Fruit fly (Drosophila melanogaster) whole organism, embryonic: Measurements from ENCODE around the gene Cul5.
A peak's percentile ranks its signal among the peaks of the same experiment; 100 is the strongest.

Experiments used
- Asciz ChIP-seq: fragments of 200-800 bp; sonication (Bioruptor generic); optimal IDR thresholded peaks from 2 replicates; lab custom pipeline; 2017; ENCODE audit warnings: missing biosample characterization, mild to moderate bottlenecking, missing genetic modification characterization, missing genetic modification reagents
- CG10431 ChIP-seq: fragments of 200-800 bp; sonication (Bioruptor generic); optimal IDR thresholded peaks from 3 replicates; lab custom pipeline; 2018; ENCODE audit warnings: missing biosample characterization, mild to moderate bottlenecking, missing genetic modification characterization
- CG11247 ChIP-seq: fragments of 200-800 bp; sonication (Bioruptor generic); IDR thresholded peaks from 2 replicates; pipeline ENCODE4 v1.3.6; 2022; ENCODE audit warnings: missing biosample characterization, missing genetic modification characterization
- CG12219 ChIP-seq: fragments of 200-800 bp; sonication (Bioruptor generic); optimal IDR thresholded peaks from 3 replicates; lab custom pipeline; 2018; ENCODE audit warnings: missing biosample characterization, mild to moderate bottlenecking, missing genetic modification characterization
- CG14667 ChIP-seq: fragments of 200-800 bp; sonication (Bioruptor generic); IDR thresholded peaks from 2 replicates; pipeline ENCODE4 v1.3.6; 2022; ENCODE audit warnings: missing biosample characterization, missing genetic modification characterization
- CG17385 ChIP-seq: fragments of 200-800 bp; sonication (Bioruptor generic); optimal IDR thresholded peaks from 3 replicates; lab custom pipeline; 2018; ENCODE audit warnings: missing biosample characterization, mild to moderate bottlenecking, missing genetic modification characterization
- CG18262 ChIP-seq: fragments of 200-800 bp; optimal IDR thresholded peaks from 3 replicates; lab custom pipeline; 2019; ENCODE audit warnings: missing biosample characterization, mild to moderate bottlenecking, missing genetic modification characterization, moderate library complexity
- CG33213 ChIP-seq: fragments of 200-800 bp; sonication (Bioruptor generic); optimal IDR thresholded peaks from 3 replicates; lab custom pipeline; 2016; ENCODE audit warnings: missing biosample characterization, missing genetic modification characterization
- CG34224 ChIP-seq: fragments of 200-800 bp; sonication (Bioruptor generic); IDR thresholded peaks from 3 replicates; pipeline ENCODE4 v1.3.6; 2022; ENCODE audit warnings: missing biosample characterization, missing genetic modification characterization; ENCODE audit not compliant: partially characterized antibody
- CG7372 ChIP-seq: fragments of 200-800 bp; sonication (Bioruptor generic); IDR thresholded peaks from 2 replicates; pipeline ENCODE4 v1.3.6; 2022; ENCODE audit warnings: missing biosample characterization, missing genetic modification characterization
- CG7745 ChIP-seq: fragments of 200-800 bp; sonication (Bioruptor generic); optimal IDR thresholded peaks from 2 replicates; lab custom pipeline; 2018; ENCODE audit warnings: missing biosample characterization, mild to moderate bottlenecking, missing genetic modification characterization, moderate library complexity
- CG8281 ChIP-seq: fragments of 200-800 bp; sonication (Bioruptor generic); optimal IDR thresholded peaks from 2 replicates; lab custom pipeline; 2018; ENCODE audit warnings: missing biosample characterization, mild to moderate bottlenecking, missing genetic modification characterization, moderate library complexity
- CG8388 ChIP-seq: fragments of 200-800 bp; sonication (Bioruptor generic); optimal IDR thresholded peaks from 2 replicates; lab custom pipeline; 2019; ENCODE audit warnings: missing biosample characterization, mild to moderate bottlenecking, missing genetic modification characterization, moderate library complexity
- CG8478 ChIP-seq: fragments of >200 bp; optimal IDR thresholded peaks from 2 replicates; lab custom pipeline; 2018
- CG9215 ChIP-seq: fragments of 200-800 bp; sonication (Bioruptor generic); IDR thresholded peaks from 2 replicates; pipeline ENCODE4 v1.3.6; 2022; ENCODE audit warnings: missing biosample characterization, missing genetic modification characterization
- CG9932 ChIP-seq: fragments of 200-800 bp; sonication (Bioruptor generic); IDR thresholded peaks from 2 replicates; pipeline ENCODE4 v1.3.6; 2022; ENCODE audit warnings: missing biosample characterization, missing genetic modification characterization
- D19B ChIP-seq: fragments of 200-800 bp; sonication (Bioruptor generic); optimal IDR thresholded peaks from 2 replicates; lab custom pipeline; 2017; ENCODE audit warnings: missing biosample characterization, mild to moderate bottlenecking, missing genetic modification characterization
- Dad ChIP-seq: fragments of 200-800 bp; sonication (Bioruptor generic); optimal IDR thresholded peaks from 3 replicates; lab custom pipeline; 2016; ENCODE audit warnings: missing biosample characterization, missing genetic modification characterization
- Deaf1 ChIP-seq: fragments of 200-800 bp; optimal IDR thresholded peaks from 3 replicates; lab custom pipeline; 2019; ENCODE audit warnings: missing biosample characterization, mild to moderate bottlenecking, missing genetic modification characterization, moderate library complexity
- Dip2 ChIP-seq: fragments of 200-800 bp; sonication (Bioruptor generic); IDR thresholded peaks from 2 replicates; pipeline ENCODE4 v1.3.6; 2022; ENCODE audit warnings: missing biosample characterization, missing genetic modification characterization
- Doc2 ChIP-seq: fragments of 200-800 bp; sonication (Bioruptor generic); IDR thresholded peaks from 2 replicates; pipeline ENCODE4 v1.3.6; 2022; ENCODE audit warnings: missing biosample characterization, missing genetic modification characterization
- Dref ChIP-seq: fragments of 200-800 bp; sonication (Bioruptor generic); IDR thresholded peaks from 2 replicates; pipeline ENCODE4 v1.3.6; 2022; ENCODE audit warnings: missing biosample characterization, missing genetic modification characterization
- HLHmδ ChIP-seq: fragments of 200-800 bp; sonication (Bioruptor generic); optimal IDR thresholded peaks from 2 replicates; lab custom pipeline; 2018; ENCODE audit warnings: missing biosample characterization, mild to moderate bottlenecking, missing genetic modification characterization, moderate library complexity
- Jarid2 ChIP-seq: fragments of 200-800 bp; sonication (Bioruptor generic); optimal IDR thresholded peaks from 3 replicates; lab custom pipeline; 2017; ENCODE audit warnings: mild to moderate bottlenecking, missing biosample characterization, missing genetic modification reagents, missing genetic modification characterization
- Side ChIP-seq: fragments of 200-800 bp; sonication (Bioruptor generic); optimal IDR thresholded peaks from 2 replicates; lab custom pipeline; 2016; ENCODE audit warnings: missing biosample characterization, missing genetic modification characterization
- Sin3A ChIP-seq: fragments of >200 bp; optimal IDR thresholded peaks from 2 replicates; lab custom pipeline; 2018
- Ssrp ChIP-seq: fragments of 200-800 bp; sonication (Bioruptor generic); optimal IDR thresholded peaks from 2 replicates; lab custom pipeline; 2018; ENCODE audit warnings: missing biosample characterization, mild to moderate bottlenecking, missing genetic modification characterization, moderate library complexity
- amos ChIP-seq: fragments of 200-800 bp; sonication (Bioruptor generic); IDR thresholded peaks from 2 replicates; pipeline ENCODE4 v1.3.6; 2022; ENCODE audit warnings: missing biosample characterization, missing genetic modification characterization; ENCODE audit not compliant: partially characterized antibody
- cwo ChIP-seq: fragments of 200-800 bp; sonication (Bioruptor generic); optimal IDR thresholded peaks from 3 replicates; lab custom pipeline; 2017; ENCODE audit warnings: missing biosample characterization, missing genetic modification characterization, mild to moderate bottlenecking, moderate library complexity, missing genetic modification reagents
- eve ChIP-seq, 2 experiments: fragments of >200 bp; optimal IDR thresholded peaks; 2 replicates each; lab custom pipeline; 2017; ENCODE audit warnings: missing biosample characterization in 2 of 2, missing genetic modification characterization in 2 of 2
- ftz-f1 ChIP-seq: fragments of 200-800 bp; sonication (Bioruptor generic); optimal IDR thresholded peaks from 2 replicates; lab custom pipeline; 2016; ENCODE audit warnings: missing biosample characterization, missing genetic modification characterization
- gce ChIP-seq: fragments of 200-800 bp; sonication (Bioruptor generic); IDR thresholded peaks from 3 replicates; pipeline ENCODE4 v1.3.6; 2022; ENCODE audit warnings: missing biosample characterization, missing genetic modification characterization
- gcm2 ChIP-seq: fragments of 200-800 bp; sonication (Bioruptor generic); optimal IDR thresholded peaks from 2 replicates; lab custom pipeline; 2016; ENCODE audit warnings: missing biosample characterization, missing genetic modification characterization
- grau ChIP-seq: fragments of 200-800 bp; optimal IDR thresholded peaks from 3 replicates; lab custom pipeline; 2019; ENCODE audit warnings: missing biosample characterization, mild to moderate bottlenecking, missing genetic modification characterization, moderate library complexity
- ham ChIP-seq: fragments of 200-800 bp; sonication (Bioruptor generic); IDR thresholded peaks from 2 replicates; pipeline ENCODE4 v1.3.6; 2022; ENCODE audit warnings: missing biosample characterization, missing genetic modification characterization
- hth ChIP-seq: fragments of >200 bp; optimal IDR thresholded peaks from 2 replicates; lab custom pipeline; 2017; ENCODE audit warnings: inconsistent platforms
- lab ChIP-seq: fragments of 200-800 bp; sonication (Bioruptor generic); optimal IDR thresholded peaks from 3 replicates; lab custom pipeline; 2017; ENCODE audit warnings: missing biosample characterization, missing genetic modification characterization, mild to moderate bottlenecking, moderate library complexity, missing genetic modification reagents
- lbe ChIP-seq: fragments of 200-800 bp; sonication (Bioruptor generic); optimal IDR thresholded peaks from 2 replicates; lab custom pipeline; 2016; ENCODE audit warnings: missing biosample characterization, mild to moderate bottlenecking, missing genetic modification characterization
- lmd ChIP-seq: fragments of 200-800 bp; sonication (Bioruptor generic); IDR thresholded peaks from 2 replicates; pipeline ENCODE4 v1.3.6; 2022; ENCODE audit warnings: missing biosample characterization, missing genetic modification characterization
- mirr ChIP-seq: fragments of 200-800 bp; sonication (Bioruptor generic); optimal IDR thresholded peaks from 3 replicates; lab custom pipeline; 2018; ENCODE audit warnings: missing biosample characterization, mild to moderate bottlenecking, missing genetic modification characterization
- odd ChIP-seq: fragments of 200-800 bp; sonication (Bioruptor generic); optimal IDR thresholded peaks from 2 replicates; lab custom pipeline; 2017; ENCODE audit warnings: missing biosample characterization, mild to moderate bottlenecking, missing genetic modification characterization
- pan ChIP-seq, 4 experiments: fragments of >200 bp in 3 of 4; fragments of 200-800 bp in 1 of 4; sonication (Bioruptor generic) in 1 of 4; optimal IDR thresholded peaks in 3 of 4; IDR thresholded peaks in 1 of 4; 2 replicates each; pipeline versions ENCODE4 v1.3.6 to Lab custom; 2017 to 2022; ENCODE audit warnings: missing biosample characterization in 2 of 4, missing genetic modification characterization in 2 of 4, mixed read lengths in 1 of 4
- peb ChIP-seq: fragments of 200-800 bp; sonication (Bioruptor generic); IDR thresholded peaks from 2 replicates; pipeline ENCODE4 v1.3.6; 2022; ENCODE audit warnings: missing biosample characterization, missing genetic modification characterization
- repo ChIP-seq: fragments of 200-800 bp; sonication (Bioruptor generic); optimal IDR thresholded peaks from 2 replicates; lab custom pipeline; 2016; ENCODE audit warnings: missing biosample characterization, missing genetic modification characterization
- schlank ChIP-seq: fragments of 200-800 bp; sonication (Bioruptor generic); optimal IDR thresholded peaks from 2 replicates; lab custom pipeline; 2018; ENCODE audit warnings: missing biosample characterization, mild to moderate bottlenecking, missing genetic modification characterization
- tap ChIP-seq: fragments of 200-800 bp; optimal IDR thresholded peaks from 3 replicates; lab custom pipeline; 2019; ENCODE audit warnings: missing biosample characterization, mild to moderate bottlenecking, missing genetic modification characterization, moderate library complexity
- zen ChIP-seq: fragments of 200-800 bp; sonication (Bioruptor generic); optimal IDR thresholded peaks from 3 replicates; lab custom pipeline; 2018; ENCODE audit warnings: missing biosample characterization, mild to moderate bottlenecking, missing genetic modification characterization, moderate library complexity
- zfh1 ChIP-seq: fragments of 200-800 bp; sonication (Bioruptor generic); IDR thresholded peaks from 3 replicates; pipeline ENCODE4 v1.3.6; 2022; ENCODE audit warnings: missing biosample characterization, missing genetic modification characterization

The Cul5 gene

DNA sequence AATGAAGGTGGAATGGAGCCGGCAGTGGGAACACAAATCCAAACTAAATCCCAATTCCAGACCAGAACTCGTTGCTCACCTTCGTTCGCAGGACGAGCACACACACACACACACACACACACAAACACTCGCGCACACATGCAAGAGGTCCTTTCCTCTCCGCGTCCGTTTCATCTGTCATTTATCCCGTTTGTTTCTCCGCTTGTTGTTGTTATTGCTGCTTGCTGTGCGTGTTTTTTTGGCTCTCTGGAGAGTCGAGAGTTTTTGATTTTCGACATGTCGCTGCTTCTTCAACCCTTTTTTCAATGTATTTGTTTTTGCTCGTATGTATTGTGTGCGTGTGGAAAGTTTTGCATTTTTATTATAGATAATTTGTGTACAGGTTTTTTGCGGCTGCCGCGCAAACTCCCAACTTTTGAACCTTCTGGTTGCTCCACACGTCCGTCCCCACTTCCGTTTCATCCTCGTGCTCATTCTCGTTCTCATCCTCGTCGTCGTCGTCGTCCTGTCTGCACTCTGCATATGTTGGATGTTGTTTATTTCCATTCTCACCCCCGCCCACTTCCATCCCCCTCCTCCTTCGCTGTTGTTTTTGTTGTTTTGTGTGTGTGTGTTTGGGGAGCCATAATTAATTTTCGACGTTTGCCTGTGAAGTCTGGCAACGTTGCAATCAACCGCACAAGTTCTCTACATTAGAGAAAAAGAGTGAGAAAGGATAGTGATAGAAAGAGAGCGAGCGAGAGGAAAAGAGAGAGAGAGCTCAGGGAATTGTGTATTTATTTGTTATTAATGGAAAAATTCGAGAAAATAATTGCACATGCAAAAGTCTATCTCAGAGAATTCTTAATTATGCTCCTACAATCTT lies 6.7 kb upstream of the Cul5 start (continued):
- TF ChIP-seq CG8281 (tag; lab: Kevin White, UChicago) = no peak
- no peak for TF ChIP-seq D19B (GFP tag; lab: Kevin White, UChicago)
- peak; percentile 11 for TF ChIP-seq CG17385 (GFP tag; lab: Kevin White, UChicago)
- TF ChIP-seq grau (tag; lab: Kevin White, UChicago) = no peak
- no peak for TF ChIP-seq CG10431 (GFP tag; lab: Kevin White, UChicago)
- no peak for TF ChIP-seq CG7745 (tag; lab: Kevin White, UChicago)
- TF ChIP-seq odd = no peak
- no peak for TF ChIP-seq gcm2
- TF ChIP-seq CG18262 (tag; lab: Kevin White, UChicago) = no peak
- TF ChIP-seq eve (GFP tag; optimal IDR thresholded peaks at IDR 0.05; lab: Kevin White, UChicago) = no peak
- no peak for TF ChIP-seq ftz-f1 (GFP tag; lab: Kevin White, UChicago)
- TF ChIP-seq Ssrp (tag; lab: Kevin White, UChicago) = no peak
- no peak for TF ChIP-seq lbe (GFP tag; lab: Kevin White, UChicago)
- TF ChIP-seq Asciz (GFP tag; lab: Kevin White, UChicago) = no peak
- peak; percentile 5 for TF ChIP-seq Deaf1 (tag; lab: Kevin White, UChicago)
- TF ChIP-seq repo = no peak
- TF ChIP-seq Jarid2 (GFP tag; lab: Kevin White, UChicago) = no peak
- TF ChIP-seq zfh1 (GFP tag; lab: Robert Waterston, UW) = no peak
- TF ChIP-seq CG8388 (GFP tag; lab: Kevin White, UChicago) = no peak
- TF ChIP-seq Dad (GFP tag; lab: Kevin White, UChicago) = no peak
- TF ChIP-seq Sin3A = no peak
- no peak for TF ChIP-seq CG7372 (GFP tag; lab: Robert Waterston, UW)
- TF ChIP-seq zen = no peak
- TF ChIP-seq CG14667 (GFP tag; lab: Robert Waterston, UW) = no peak
- TF ChIP-seq ham (GFP tag; lab: Robert Waterston, UW) = no peak
- TF ChIP-seq CG11247 (GFP tag; lab: Robert Waterston, UW) = no peak
- no peak for TF ChIP-seq Doc2 (GFP tag; lab: Robert Waterston, UW)
- no peak for TF ChIP-seq pan (optimal IDR thresholded peaks at IDR 0.05; lab: Kevin White, UChicago)
- no peak for TF ChIP-seq pan (GFP tag; optimal IDR thresholded peaks at IDR 0.05 in 1 of 2, IDR thresholded peaks at IDR 0.05 in 1 of 2)

DNA sequence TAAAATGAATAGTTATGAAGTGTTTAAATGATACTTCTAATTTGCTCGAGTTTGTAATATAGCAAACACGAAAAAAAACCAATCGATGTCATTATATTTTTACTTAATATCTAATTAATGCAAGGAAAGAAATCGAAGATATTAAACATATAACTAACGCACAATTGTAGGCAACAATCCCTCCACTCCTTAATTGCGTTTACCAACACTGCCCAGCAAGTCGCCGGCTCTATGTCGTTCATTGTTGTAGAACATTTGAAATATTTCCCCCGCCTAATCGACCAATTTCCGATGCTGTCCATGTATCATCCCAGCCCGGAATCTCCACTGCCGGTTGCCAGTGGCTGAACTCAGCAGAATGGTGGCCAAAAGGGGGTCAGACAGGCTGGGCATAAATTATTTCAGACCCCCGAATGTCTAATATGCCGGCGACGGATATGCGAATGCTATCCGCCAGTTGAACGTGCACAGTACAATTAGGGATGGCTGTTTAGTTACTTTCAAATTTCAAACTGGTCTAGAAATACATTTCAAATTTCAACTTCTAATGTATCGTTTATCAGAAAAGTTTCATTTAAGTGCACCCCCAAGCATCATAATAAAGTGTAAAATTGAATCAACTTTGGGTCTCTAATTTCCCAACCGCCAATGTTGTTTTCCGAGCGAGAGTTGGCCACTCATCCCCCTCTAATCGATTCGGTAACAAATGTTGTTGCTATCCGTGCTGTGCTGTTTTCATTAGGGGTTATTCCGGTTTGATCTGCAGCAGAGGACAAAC lies 5.8 kb upstream of the Cul5 start:
- 0 out of 2 replicates have a peak, but pooled peaks have one; percentile 18 for TF ChIP-seq CG9932 (GFP tag; lab: Robert Waterston, UW)
- peak; percentile 29 for TF ChIP-seq CG12219 (GFP tag; lab: Kevin White, UChicago)
- TF ChIP-seq schlank (tag; lab: Kevin White, UChicago) = peak; percentile 38
- peak; percentile 73 for TF ChIP-seq lab (GFP tag; lab: Kevin White, UChicago)
- peak; percentile 48 for TF ChIP-seq tap (tag; lab: Kevin White, UChicago)
- TF ChIP-seq Dip2 (GFP tag; lab: Robert Waterston, UW) = no peak
- TF ChIP-seq Dref (GFP tag; lab: Robert Waterston, UW) = no peak
- peak; percentile 61; the same call in 1 of the 2 replicates for TF ChIP-seq lmd (GFP tag; lab: Robert Waterston, UW)
- peak; percentile 31; the same call in 1 of the 2 replicates for TF ChIP-seq CG9215
- no peak for TF ChIP-seq HLHmδ (GFP tag; lab: Kevin White, UChicago)
- no peak for TF ChIP-seq amos (GFP tag; lab: Robert Waterston, UW)
- peak; percentile 36 for TF ChIP-seq cwo
- no peak for TF ChIP-seq hth
- 0 out of 3 replicates have a peak, but pooled peaks have one; percentile 31 for TF ChIP-seq gce
- TF ChIP-seq mirr (GFP tag; lab: Kevin White, UChicago) = no peak
- TF ChIP-seq CG34224 (GFP tag; lab: Robert Waterston, UW) = no peak
- TF ChIP-seq CG8478 (lab: Kevin White, UChicago) = no peak
- no peak for TF ChIP-seq CG33213 (GFP tag; lab: Kevin White, UChicago)
- no peak for TF ChIP-seq peb
- TF ChIP-seq Side (GFP tag; lab: Kevin White, UChicago) = peak; percentile 39
